Worm (Caenorhabditis elegans): ENCODE results near the gene fbxa-9.
A peak's percentile ranks its signal among the peaks of the same experiment; 100 is the strongest.

The fbxa-9 gene

DNA sequence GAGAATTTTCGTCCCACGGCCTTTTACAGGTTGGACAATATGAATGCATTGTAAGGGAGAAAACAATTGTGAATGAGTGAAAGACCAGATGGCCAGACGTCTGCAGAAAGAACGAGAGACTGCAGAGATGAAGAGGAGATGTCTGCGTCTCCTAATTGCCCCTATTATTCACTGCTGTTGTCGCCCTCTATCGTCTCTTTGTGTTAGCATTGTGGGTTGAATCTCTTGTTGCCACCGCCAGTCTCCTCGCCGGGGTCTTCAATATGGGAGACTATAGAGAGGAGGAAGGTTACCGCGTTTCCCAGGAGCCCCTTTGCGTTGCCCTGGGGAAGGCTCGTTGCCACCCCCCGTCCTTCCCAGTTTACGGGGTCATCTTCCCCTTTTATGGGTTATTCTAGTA lies 38.4 kb downstream of the fbxa-9 start, which contains the start of gene Y54F10BM.9 (continued):
- no peak for TF ChIP-seq npax-4 (tag; optimal IDR thresholded peaks at IDR 0.05)
- TF ChIP-seq fkh-6 (tag; optimal IDR thresholded peaks at IDR 0.05) = no peak
- TF ChIP-seq hlh-8 (tag; optimal IDR thresholded peaks at IDR 0.05) = peak; percentile 34
- TF ChIP-seq syd-9 (tag; optimal IDR thresholded peaks at IDR 0.05) = no peak
- TF ChIP-seq unc-3 (GFP tag; conservative IDR thresholded peaks at IDR 0.05) = no peak
- TF ChIP-seq unc-3 (tag; optimal IDR thresholded peaks at IDR 0.05) = no peak
- TF ChIP-seq hlh-30 (tag; optimal IDR thresholded peaks at IDR 0.05; ENCODE audit: insufficient read depth) = no peak
- no peak for TF ChIP-seq hlh-6 (tag; optimal IDR thresholded peaks at IDR 0.05)
- TF ChIP-seq nfya-1 (tag; optimal IDR thresholded peaks at IDR 0.05) = peak; percentile 46
- TF ChIP-seq sox-2 (GFP tag; IDR thresholded peaks at IDR 0.05) = peak; percentile 76
- TF ChIP-seq sox-4 (tag; optimal IDR thresholded peaks at IDR 0.05) = no peak
- TF ChIP-seq ceh-31 (tag; optimal IDR thresholded peaks at IDR 0.05) = peak; percentile 76
- no peak for TF ChIP-seq ceh-18 (tag; optimal IDR thresholded peaks at IDR 0.05)
- no peak for TF ChIP-seq pha-4 (tag; optimal IDR thresholded peaks at IDR 0.05)

DNA sequence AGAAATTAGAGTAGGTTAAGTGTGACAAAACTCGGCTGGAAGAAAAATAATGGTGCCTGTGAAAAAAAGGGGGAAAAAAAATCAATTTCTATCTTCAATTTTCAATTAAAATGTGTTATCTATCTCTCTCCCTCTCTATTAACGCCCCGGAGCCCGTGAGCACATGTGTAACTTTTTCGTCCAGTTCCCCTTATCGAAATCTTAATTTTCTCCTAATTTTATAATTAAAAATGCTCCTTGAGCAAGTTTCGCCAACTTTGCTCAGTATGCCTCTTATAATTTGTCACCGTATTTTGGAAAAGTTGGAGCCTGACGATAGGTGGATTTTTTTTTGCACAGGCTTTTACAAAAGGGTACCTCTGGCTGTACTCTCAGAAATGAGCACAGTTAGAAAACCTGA lies 41.6 kb downstream of the fbxa-9 start, which contains the start of the genes fbxa-1 and Y54F10BM.20:
Gene fbxa-1, minus strand, starts transcription at position 101 of the 400 bp plus-strand sequence.
Gene Y54F10BM.20, plus strand, starts transcription at position 231 of the 400 bp plus-strand sequence.
- TF ChIP-seq ceh-18 (tag; optimal IDR thresholded peaks at IDR 0.05) (no peak), pag-3 (tag; optimal IDR thresholded peaks at IDR 0.05; ENCODE audit: borderline replicate concordance) (no peak), elt-4 (tag; optimal IDR thresholded peaks at IDR 0.05) (no peak), ref-2 (tag; optimal IDR thresholded peaks at IDR 0.05) (no peak), npax-4 (tag; optimal IDR thresholded peaks at IDR 0.05) (no peak), nhr-232 (tag; optimal IDR thresholded peaks at IDR 0.05) (no peak), C38D4.7 (GFP tag; optimal IDR thresholded peaks at IDR 0.05) (no peak), tbx-7 (tag; optimal IDR thresholded peaks at IDR 0.05) (no peak), unc-55 (GFP tag; optimal IDR thresholded peaks at IDR 0.05) (no peak), eyg-1 (tag; optimal IDR thresholded peaks at IDR 0.05) (no peak)

DNA sequence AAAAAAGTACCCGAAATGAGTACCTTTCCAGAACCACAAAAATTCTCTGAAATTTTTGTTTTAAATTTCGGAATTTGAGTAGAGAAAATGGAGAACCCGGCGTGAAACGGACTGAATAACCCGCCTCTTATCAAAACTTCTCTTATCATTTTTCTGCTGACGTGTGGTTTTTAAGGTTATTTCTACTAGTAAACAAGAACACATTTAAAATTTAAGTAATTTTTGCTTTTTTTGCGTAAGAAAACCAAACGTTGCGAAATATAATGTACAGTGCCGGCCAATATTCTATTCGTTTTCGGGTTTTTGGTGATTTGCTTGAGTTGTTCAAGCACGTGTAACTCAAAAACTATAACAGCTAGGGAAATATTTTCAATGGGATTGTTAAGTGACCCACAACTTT lies 44.5 kb downstream of the fbxa-9 start:
- TF ChIP-seq elt-2 (tag; optimal IDR thresholded peaks at IDR 0.05) (peak; percentile 16), C08G9.2 (tag; optimal IDR thresholded peaks at IDR 0.05) (no peak)

DNA sequence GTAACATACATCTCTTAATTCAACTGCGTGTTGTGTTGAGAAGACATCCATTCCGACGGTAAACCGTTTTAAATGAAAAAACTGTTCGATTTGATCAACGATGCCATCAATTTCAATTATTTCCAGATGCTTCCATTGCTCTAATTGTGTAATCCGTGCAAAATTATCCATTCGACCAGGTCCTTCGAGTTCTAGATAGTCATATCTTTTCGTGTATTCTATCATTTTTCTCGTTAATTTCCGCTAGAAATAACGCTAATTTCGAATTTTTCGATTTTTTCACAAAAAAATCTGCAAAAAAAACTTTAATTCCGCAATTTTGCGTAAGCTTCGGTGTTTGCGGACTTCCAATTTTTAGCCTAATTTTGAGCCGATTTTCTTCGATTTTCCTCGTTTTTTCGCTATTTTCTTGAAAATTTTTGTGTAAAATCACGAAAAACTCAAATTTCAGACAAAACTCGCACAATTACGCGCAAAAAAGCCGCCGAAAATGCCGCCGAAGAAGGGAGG lies 47.6 kb downstream of the fbxa-9 start, which contains the start of the genes fbxa-66 and iffb-1:
Gene fbxa-66, minus strand, starts transcription at position 51 of the 510 bp plus-strand sequence.
Gene iffb-1, plus strand, starts transcription at position 452 of the 510 bp plus-strand sequence.
- TF ChIP-seq hlh-6 (tag; optimal IDR thresholded peaks at IDR 0.05) = no peak
- TF ChIP-seq zip-5 (tag; optimal IDR thresholded peaks at IDR 0.05) = no peak
- TF ChIP-seq ahr-1 (tag; optimal IDR thresholded peaks at IDR 0.05) = no peak
- no peak for TF ChIP-seq C08G9.2 (tag; optimal IDR thresholded peaks at IDR 0.05)
- no peak for TF ChIP-seq syd-9 (tag; optimal IDR thresholded peaks at IDR 0.05)
- no peak for TF ChIP-seq odd-2 (tag; optimal IDR thresholded peaks at IDR 0.05)
- TF ChIP-seq ceh-24 (tag; optimal IDR thresholded peaks at IDR 0.05) = no peak

DNA sequence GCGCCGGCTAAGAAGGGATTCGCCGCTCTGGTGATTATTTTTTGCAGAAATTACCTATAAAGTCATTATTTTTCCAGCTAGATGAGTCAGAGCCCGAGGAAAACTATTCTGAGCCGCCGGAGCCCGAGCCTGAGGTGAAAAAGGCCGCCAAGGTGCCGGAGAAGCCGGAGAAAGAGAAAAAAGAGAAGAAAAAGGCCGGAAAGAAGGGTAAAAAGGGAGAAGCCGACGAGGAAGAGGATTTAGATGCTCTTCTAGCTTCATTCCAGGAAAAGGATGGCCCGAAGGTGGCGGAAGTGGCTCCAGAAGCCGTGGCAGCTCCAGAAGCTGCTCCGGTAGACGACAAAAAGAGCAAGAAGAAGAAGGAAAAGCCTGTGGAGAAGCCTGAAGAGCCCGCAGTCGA lies 48.2 kb downstream of the fbxa-9 start:
- TF ChIP-seq unc-86 (tag; optimal IDR thresholded peaks at IDR 0.05) = no peak
- TF ChIP-seq lim-6 (tag; optimal IDR thresholded peaks at IDR 0.05) = no peak
- no peak for TF ChIP-seq nhr-11 (tag; optimal IDR thresholded peaks at IDR 0.05)
- no peak for TF ChIP-seq ztf-16 (tag; optimal IDR thresholded peaks at IDR 0.05)
- TF ChIP-seq K02D7.2 (tag; optimal IDR thresholded peaks at IDR 0.05) = no peak
- TF ChIP-seq C08G9.2 (tag; optimal IDR thresholded peaks at IDR 0.05) = no peak
- TF ChIP-seq tbx-7 (tag; optimal IDR thresholded peaks at IDR 0.05) = no peak
- no peak for TF ChIP-seq Y22D7AL.16 (tag; optimal IDR thresholded peaks at IDR 0.05)
- TF ChIP-seq elt-2 (tag; optimal IDR thresholded peaks at IDR 0.05) = no peak
- no peak for TF ChIP-seq pqm-1 (tag; optimal IDR thresholded peaks at IDR 0.05)
- TF ChIP-seq unc-55 (GFP tag; optimal IDR thresholded peaks at IDR 0.05) = no peak
- no peak for TF ChIP-seq hlh-30 (tag; optimal IDR thresholded peaks at IDR 0.05; ENCODE audit: insufficient read depth)
- TF ChIP-seq mec-3 (tag; optimal IDR thresholded peaks at IDR 0.05; ENCODE audit: borderline replicate concordance) = no peak
- no peak for TF ChIP-seq pha-2 (tag; optimal IDR thresholded peaks at IDR 0.05)
- no peak for TF ChIP-seq nfya-1 (tag; optimal IDR thresholded peaks at IDR 0.05)
- no peak for TF ChIP-seq hlh-8 (tag; optimal IDR thresholded peaks at IDR 0.05)
- no peak for TF ChIP-seq ref-2 (tag; optimal IDR thresholded peaks at IDR 0.05)
- no peak for TF ChIP-seq C38D4.7 (GFP tag; optimal IDR thresholded peaks at IDR 0.05)
- TF ChIP-seq pha-4 (tag; optimal IDR thresholded peaks at IDR 0.05) = no peak

All from whole organism, late embryonic.